Fruit fly (Drosophila melanogaster) whole organism, embryonic: ENCODE results near the gene CG14227.

Experiments
- Atf-2 ChIP-seq: fragments of 200-800 bp; sonication (Bioruptor generic); optimal IDR thresholded peaks from 2 replicates; lab custom pipeline; 2016; ENCODE audit warnings: missing biosample characterization, missing genetic modification characterization
- Blimp-1 ChIP-seq: fragments of 200-800 bp; sonication (Bioruptor generic); optimal IDR thresholded peaks from 3 replicates; lab custom pipeline; 2018; ENCODE audit warnings: missing biosample characterization, missing genetic modification characterization, mild to moderate bottlenecking, moderate library complexity, missing genetic modification reagents
- CG1024 ChIP-seq: fragments of 200-800 bp; sonication (Bioruptor generic); IDR thresholded peaks from 2 replicates; pipeline ENCODE4 v1.3.6; 2022; ENCODE audit warnings: missing biosample characterization, missing genetic modification characterization
- CG10431 ChIP-seq: fragments of 200-800 bp; sonication (Bioruptor generic); optimal IDR thresholded peaks from 3 replicates; lab custom pipeline; 2018; ENCODE audit warnings: missing biosample characterization, mild to moderate bottlenecking, missing genetic modification characterization
- CG10959 ChIP-seq: fragments of 200-800 bp; sonication (Bioruptor generic); IDR thresholded peaks from 2 replicates; pipeline ENCODE4 v1.3.6; 2022; ENCODE audit warnings: missing biosample characterization, missing genetic modification characterization
- CG11695 ChIP-seq: fragments of 200-800 bp; sonication (Bioruptor generic); IDR thresholded peaks from 3 replicates; pipeline ENCODE4 v1.3.6; 2022; ENCODE audit warnings: missing biosample characterization, missing genetic modification characterization
- CG13287 ChIP-seq: fragments of 200-800 bp; sonication (Bioruptor generic); IDR thresholded peaks from 2 replicates; pipeline ENCODE4 v1.3.6; 2022; ENCODE audit warnings: missing biosample characterization, missing genetic modification characterization; ENCODE audit not compliant: partially characterized antibody
- CG14710 ChIP-seq: fragments of 200-800 bp; sonication (Bioruptor generic); optimal IDR thresholded peaks from 3 replicates; lab custom pipeline; 2019; ENCODE audit warnings: missing biosample characterization, mild to moderate bottlenecking, missing genetic modification characterization, moderate library complexity
- CG15011 ChIP-seq: fragments of 200-800 bp; sonication (Bioruptor generic); optimal IDR thresholded peaks from 3 replicates; lab custom pipeline; 2018; ENCODE audit warnings: missing biosample characterization, mild to moderate bottlenecking, missing genetic modification characterization
- CG1529 ChIP-seq: fragments of 200-800 bp; sonication (Bioruptor generic); optimal IDR thresholded peaks from 3 replicates; lab custom pipeline; 2018; ENCODE audit warnings: missing biosample characterization, missing genetic modification characterization
- CG15479 ChIP-seq: fragments of 200-800 bp; sonication (Bioruptor generic); optimal IDR thresholded peaks from 3 replicates; lab custom pipeline; 2019; ENCODE audit warnings: missing biosample characterization, mild to moderate bottlenecking, missing genetic modification characterization, moderate library complexity
- CG1832 ChIP-seq: fragments of 200-800 bp; sonication (Bioruptor generic); optimal IDR thresholded peaks from 2 replicates; lab custom pipeline; 2017; ENCODE audit warnings: missing biosample characterization, mild to moderate bottlenecking, missing genetic modification characterization, inconsistent platforms
- CG30020 ChIP-seq: fragments of 200-800 bp; optimal IDR thresholded peaks from 2 replicates; lab custom pipeline; 2019; ENCODE audit warnings: missing biosample characterization, mild to moderate bottlenecking, missing genetic modification characterization, moderate library complexity
- CG31365 ChIP-seq: fragments of 200-800 bp; sonication (Bioruptor generic); optimal IDR thresholded peaks from 2 replicates; lab custom pipeline; 2018; ENCODE audit warnings: missing biosample characterization, mild to moderate bottlenecking, missing genetic modification characterization
- CG3163 ChIP-seq: fragments of 200-800 bp; sonication (Bioruptor generic); optimal IDR thresholded peaks from 3 replicates; lab custom pipeline; 2016; ENCODE audit warnings: missing biosample characterization, missing genetic modification characterization
- CG32772 ChIP-seq: fragments of 200-800 bp; sonication (Bioruptor generic); IDR thresholded peaks from 2 replicates; pipeline ENCODE4 v1.3.6; 2022; ENCODE audit warnings: missing biosample characterization, missing genetic modification characterization
- CG33557 ChIP-seq: fragments of 200-800 bp; sonication (Bioruptor generic); optimal IDR thresholded peaks from 2 replicates; lab custom pipeline; 2019; ENCODE audit warnings: missing biosample characterization, mild to moderate bottlenecking, missing genetic modification characterization, moderate library complexity
- CG34422 ChIP-seq: fragments of 200-800 bp; sonication (Bioruptor generic); IDR thresholded peaks from 3 replicates; pipeline ENCODE4 v1.3.6; 2022; ENCODE audit warnings: missing biosample characterization, missing genetic modification characterization
- CG3995 ChIP-seq: fragments of 200-800 bp; sonication (Bioruptor generic); optimal IDR thresholded peaks from 3 replicates; lab custom pipeline; 2016; ENCODE audit warnings: missing biosample characterization, missing genetic modification characterization
- CG7271 ChIP-seq: fragments of 200-800 bp; sonication (Bioruptor generic); optimal IDR thresholded peaks from 2 replicates; lab custom pipeline; 2018; ENCODE audit warnings: missing biosample characterization, mild to moderate bottlenecking, missing genetic modification characterization, moderate library complexity
- CG9932 ChIP-seq: fragments of 200-800 bp; sonication (Bioruptor generic); IDR thresholded peaks from 2 replicates; pipeline ENCODE4 v1.3.6; 2022; ENCODE audit warnings: missing biosample characterization, missing genetic modification characterization
- CTCF ChIP-seq: fragments of 200-800 bp; sonication (Bioruptor generic); optimal IDR thresholded peaks from 2 replicates; lab custom pipeline; 2017; ENCODE audit warnings: missing biosample characterization, mild to moderate bottlenecking, missing genetic modification characterization, moderate library complexity
- Dad ChIP-seq: fragments of 200-800 bp; sonication (Bioruptor generic); optimal IDR thresholded peaks from 3 replicates; lab custom pipeline; 2016; ENCODE audit warnings: missing biosample characterization, missing genetic modification characterization
- Dbx ChIP-seq: fragments of 200-800 bp; sonication (Bioruptor generic); IDR thresholded peaks from 3 replicates; pipeline ENCODE4 v1.3.6; 2022; ENCODE audit warnings: missing biosample characterization, missing genetic modification characterization
- Fer2 ChIP-seq: fragments of 200-800 bp; sonication (Bioruptor generic); optimal IDR thresholded peaks from 2 replicates; lab custom pipeline; 2018; ENCODE audit warnings: missing biosample characterization, mild to moderate bottlenecking, missing genetic modification characterization, moderate library complexity
- Gsc ChIP-seq: fragments of 200-800 bp; sonication (Bioruptor generic); IDR thresholded peaks from 2 replicates; pipeline ENCODE4 v1.3.6; 2022; ENCODE audit warnings: missing biosample characterization, missing genetic modification characterization
- HmgD ChIP-seq: fragments of 200-800 bp; sonication (Bioruptor generic); optimal IDR thresholded peaks from 3 replicates; lab custom pipeline; 2016; ENCODE audit warnings: missing biosample characterization, missing genetic modification characterization
- Mes4 ChIP-seq: fragments of 200-800 bp; sonication (Bioruptor generic); optimal IDR thresholded peaks from 2 replicates; lab custom pipeline; 2016; ENCODE audit warnings: missing biosample characterization, missing genetic modification characterization
- Oaz ChIP-seq: fragments of 200-800 bp; sonication (Bioruptor generic); IDR thresholded peaks from 2 replicates; pipeline ENCODE4 v1.3.6; 2022; ENCODE audit warnings: missing biosample characterization, missing genetic modification characterization
- Optix ChIP-seq: fragments of 200-800 bp; sonication (Bioruptor generic); IDR thresholded peaks from 3 replicates; pipeline ENCODE4 v1.3.6; 2022; ENCODE audit warnings: missing biosample characterization, missing genetic modification characterization
- cas ChIP-seq: fragments of 200-800 bp; sonication (Bioruptor generic); IDR thresholded peaks from 2 replicates; pipeline ENCODE4 v1.3.6; 2022; ENCODE audit warnings: missing biosample characterization, missing genetic modification characterization
- cato ChIP-seq: fragments of 200-800 bp; sonication (Bioruptor generic); optimal IDR thresholded peaks from 2 replicates; lab custom pipeline; 2016; ENCODE audit warnings: missing biosample characterization, missing genetic modification characterization, borderline replicate concordance
- caup ChIP-seq: fragments of 200-800 bp; sonication (Bioruptor generic); optimal IDR thresholded peaks from 3 replicates; lab custom pipeline; 2017; ENCODE audit warnings: missing biosample characterization, mild to moderate bottlenecking, missing genetic modification characterization, moderate library complexity; ENCODE audit not compliant: severe bottlenecking
- crc ChIP-seq: fragments of 200-800 bp; sonication (Bioruptor generic); optimal IDR thresholded peaks from 2 replicates; lab custom pipeline; 2016; ENCODE audit warnings: missing biosample characterization, missing genetic modification characterization
- dimm ChIP-seq: fragments of 200-800 bp; sonication (Bioruptor generic); IDR thresholded peaks from 2 replicates; pipeline ENCODE4 v1.3.6; 2022; ENCODE audit warnings: missing biosample characterization, missing genetic modification characterization
- esg ChIP-seq: fragments of 200-800 bp; sonication (Bioruptor generic); conservative IDR thresholded peaks from 2 replicates; pipeline ENCODE4 v1.3.6; 2022; ENCODE audit warnings: missing biosample characterization, missing genetic modification characterization
- gro ChIP-seq: fragments of 200-800 bp; sonication (Bioruptor generic); optimal IDR thresholded peaks from 2 replicates; lab custom pipeline; 2016; ENCODE audit warnings: missing biosample characterization, missing genetic modification characterization
- hbn ChIP-seq: fragments of 200-800 bp; sonication (Bioruptor generic); IDR thresholded peaks from 2 replicates; pipeline ENCODE4 v1.3.6; 2022; ENCODE audit warnings: missing biosample characterization, missing genetic modification characterization; ENCODE audit not compliant: partially characterized antibody
- her ChIP-seq: fragments of 200-800 bp; sonication (Bioruptor generic); optimal IDR thresholded peaks from 2 replicates; lab custom pipeline; 2016; ENCODE audit warnings: missing biosample characterization, missing genetic modification characterization
- klu ChIP-seq: fragments of 200-800 bp; sonication (Bioruptor generic); IDR thresholded peaks from 2 replicates; pipeline ENCODE4 v1.3.6; 2022; ENCODE audit warnings: missing biosample characterization, missing genetic modification characterization
- lmd ChIP-seq: fragments of 200-800 bp; sonication (Bioruptor generic); IDR thresholded peaks from 2 replicates; pipeline ENCODE4 v1.3.6; 2022; ENCODE audit warnings: missing biosample characterization, missing genetic modification characterization
- org-1 ChIP-seq: fragments of 200-800 bp; sonication (Bioruptor generic); optimal IDR thresholded peaks from 2 replicates; lab custom pipeline; 2017; ENCODE audit warnings: missing biosample characterization, missing genetic modification characterization
- phol ChIP-seq: fragments of 200-800 bp; sonication (Bioruptor generic); optimal IDR thresholded peaks from 3 replicates; lab custom pipeline; 2018; ENCODE audit warnings: missing biosample characterization, mild to moderate bottlenecking, missing genetic modification characterization, moderate library complexity
- pita ChIP-seq: fragments of 200-800 bp; sonication (Bioruptor generic); optimal IDR thresholded peaks from 2 replicates; lab custom pipeline; 2017; ENCODE audit warnings: missing biosample characterization, mild to moderate bottlenecking, missing genetic modification characterization
- sc ChIP-seq, 3 experiments: fragments of >200 bp in 2 of 3; fragments of 200-800 bp in 1 of 3; sonication (Bioruptor generic) in 1 of 3; optimal IDR thresholded peaks; 2 replicates in 2 of 3; 3 replicates in 1 of 3; lab custom pipeline; 2017; ENCODE audit warnings: mild to moderate bottlenecking in 1 of 3, missing biosample characterization in 1 of 3, missing genetic modification characterization in 1 of 3, missing genetic modification reagents in 1 of 3
- stwl ChIP-seq: fragments of 200-800 bp; sonication (Bioruptor generic); optimal IDR thresholded peaks from 3 replicates; lab custom pipeline; 2018; ENCODE audit warnings: missing biosample characterization, mild to moderate bottlenecking, missing genetic modification characterization, moderate library complexity
- tup ChIP-seq: fragments of 200-800 bp; sonication (Bioruptor generic); optimal IDR thresholded peaks from 2 replicates; lab custom pipeline; 2016; ENCODE audit warnings: missing biosample characterization, mild to moderate bottlenecking, missing genetic modification characterization, moderate library complexity
- vvl ChIP-seq: fragments of 200-800 bp; sonication (Bioruptor generic); IDR thresholded peaks from 2 replicates; pipeline ENCODE4 v1.3.6; 2022; ENCODE audit warnings: missing biosample characterization, missing genetic modification characterization
- wdn ChIP-seq: fragments of 200-800 bp; sonication (Bioruptor generic); IDR thresholded peaks from 2 replicates; pipeline ENCODE4 v1.3.6; 2022; ENCODE audit warnings: missing biosample characterization, missing genetic modification characterization
- wek ChIP-seq: fragments of 200-800 bp; sonication (Bioruptor generic); optimal IDR thresholded peaks from 3 replicates; lab custom pipeline; 2018; ENCODE audit warnings: missing biosample characterization, mild to moderate bottlenecking, missing genetic modification characterization, moderate library complexity
- zfh1 ChIP-seq: fragments of 200-800 bp; sonication (Bioruptor generic); IDR thresholded peaks from 3 replicates; pipeline ENCODE4 v1.3.6; 2022; ENCODE audit warnings: missing biosample characterization, missing genetic modification characterization

The CG14227 gene

dm6 chrX:19668405-19668804, 20.3 kb downstream of the CG14227 start (continued):
- TF ChIP-seq lmd (GFP tag; lab: Robert Waterston, UW) (peak; percentile 92), her (GFP tag; lab: Kevin White, UChicago) (peak; percentile 97), CG14710 (peak; percentile 92), tup (GFP tag; lab: Kevin White, UChicago) (peak; percentile 97), CG1024 (peak; percentile 88), wek (GFP tag; lab: Kevin White, UChicago) (peak; percentile 90), CG33557 (GFP tag; lab: Kevin White, UChicago) (peak; percentile 98), wdn (GFP tag; lab: Robert Waterston, UW) (peak; percentile 95), CG1832 (GFP tag; lab: Kevin White, UChicago) (peak; percentile 13), sc (optimal IDR thresholded peaks at IDR 0.05; lab: Kevin White, UChicago) (no peak), sc (GFP tag; optimal IDR thresholded peaks at IDR 0.05; lab: Kevin White, UChicago) (peak; percentile 86), Dbx (peak; percentile 89), Dad (GFP tag; lab: Kevin White, UChicago) (peak; percentile 97), CG31365 (tag; lab: Kevin White, UChicago) (peak; percentile 78), CG3163 (GFP tag; lab: Kevin White, UChicago) (peak; percentile 89), esg (GFP tag; lab: Robert Waterston, UW) (peak; percentile 94), phol (tag; lab: Kevin White, UChicago) (peak; percentile 91), dimm (GFP tag; lab: Robert Waterston, UW) (peak; percentile 93), cato (peak; percentile 82), CTCF (GFP tag; lab: Kevin White, UChicago) (peak; percentile 56), Optix (GFP tag; lab: Robert Waterston, UW) (peak; percentile 97), hbn (GFP tag; lab: Robert Waterston, UW) (no peak), CG30020 (tag; lab: Kevin White, UChicago) (peak; percentile 81), zfh1 (GFP tag; lab: Robert Waterston, UW) (peak; percentile 96), CG9932 (GFP tag; lab: Robert Waterston, UW) (peak; percentile 97), CG11695 (GFP tag; lab: Robert Waterston, UW) (peak; percentile 79), CG13287 (no peak), gro (GFP tag; lab: Kevin White, UChicago) (peak; percentile 97), CG1529 (GFP tag; lab: Kevin White, UChicago) (peak; percentile 95), CG34422 (GFP tag; lab: Robert Waterston, UW) (peak; percentile 93), vvl (peak; percentile 98), stwl (tag; lab: Kevin White, UChicago) (peak; percentile 59), pita (no peak), Mes4 (GFP tag; lab: Kevin White, UChicago) (peak; percentile 97), org-1 (GFP tag; lab: Kevin White, UChicago) (peak; percentile 96), CG32772 (GFP tag; lab: Robert Waterston, UW) (peak; percentile 91), CG3995 (GFP tag; lab: Kevin White, UChicago) (peak; percentile 73), Atf-2 (GFP tag; lab: Kevin White, UChicago) (peak; percentile 97), cas (GFP tag; lab: Robert Waterston, UW) (peak; percentile 57), klu (GFP tag; lab: Robert Waterston, UW) (peak; percentile 86), CG15011 (GFP tag; lab: Kevin White, UChicago) (peak; percentile 82), CG10431 (peak; percentile 93), crc (GFP tag; lab: Kevin White, UChicago) (peak; percentile 97), Gsc (peak; percentile 86), HmgD (peak; percentile 92), CG10959 (GFP tag; lab: Robert Waterston, UW) (peak; percentile 97), CG15479 (GFP tag; lab: Kevin White, UChicago) (no peak), Oaz (peak; percentile 92), Blimp-1 (GFP tag; lab: Kevin White, UChicago) (peak; percentile 85), caup (GFP tag; lab: Kevin White, UChicago) (peak; percentile 90), Fer2 (peak; percentile 85), CG7271 (tag; lab: Kevin White, UChicago) (peak; percentile 59)
